Worm (Caenorhabditis elegans) whole organism, L4 larva: ENCODE measurements around the gene F10E9.12.

Source experiments
- aly-2 ChIP-seq: sonication (generic microtip); optimal IDR thresholded peaks from 2 replicates; lab custom pipeline; 2018; ENCODE audit warnings: missing biosample characterization, missing genetic modification characterization
- ceh-32 ChIP-seq: sonication (generic microtip); optimal IDR thresholded peaks from 2 replicates; lab custom pipeline; 2016; ENCODE audit warnings: mild to moderate bottlenecking, missing genetic modification characterization, missing compliant biosample characterization; ENCODE audit not compliant: poor library complexity
- ceh-82 ChIP-seq: sonication (generic microtip); optimal IDR thresholded peaks from 2 replicates; lab custom pipeline; 2017; ENCODE audit warnings: missing biosample characterization, missing genetic modification characterization
- daf-12 ChIP-seq: fragments of 150-350 bp; optimal IDR thresholded peaks from 2 replicates; lab custom pipeline; 2014; ENCODE audit warnings: missing biosample characterization, missing genetic modification reagents, missing genetic modification characterization
- lin-39 ChIP-seq: fragments of 150-350 bp; optimal IDR thresholded peaks from 2 replicates; lab custom pipeline; 2014; ENCODE audit warnings: missing biosample characterization, missing genetic modification reagents, missing genetic modification characterization
- lir-3 ChIP-seq: sonication (generic microtip); optimal IDR thresholded peaks from 2 replicates; lab custom pipeline; 2016; ENCODE audit warnings: mild to moderate bottlenecking, missing genetic modification characterization, missing compliant biosample characterization
- mep-1 ChIP-seq: fragments of 150-350 bp; sonication (generic microtip); optimal IDR thresholded peaks from 3 replicates; lab custom pipeline; 2014; ENCODE audit warnings: missing biosample characterization, missing genetic modification characterization
- mxl-3 ChIP-seq: fragments of 200-800 bp; sonication (Bioruptor generic); optimal IDR thresholded peaks from 2 replicates; lab custom pipeline; 2018; ENCODE audit warnings: mild to moderate bottlenecking, missing genetic modification characterization, missing compliant biosample characterization
- nhr-237 ChIP-seq: sonication (generic microtip); optimal IDR thresholded peaks from 2 replicates; lab custom pipeline; 2017; ENCODE audit warnings: missing biosample characterization, missing genetic modification characterization
- nhr-25 ChIP-seq: sonication (generic microtip); optimal IDR thresholded peaks from 2 replicates; lab custom pipeline; 2017; ENCODE audit warnings: missing genetic modification characterization, mild to moderate bottlenecking, missing compliant biosample characterization, antibody characterized with exemption, moderate library complexity, borderline replicate concordance; ENCODE audit not compliant: insufficient read depth
- snpc-4 ChIP-seq: fragments of 150-350 bp; optimal IDR thresholded peaks from 2 replicates; lab custom pipeline; 2014; ENCODE audit warnings: missing biosample characterization, missing genetic modification characterization

- TF ChIP-seq mxl-3 (GFP tag; lab: Kevin White, UChicago) (no peak), lir-3 (tag; lab: Kevin White, UChicago) (no peak), snpc-4 (tag; lab: Kevin White, UChicago) (no peak), ceh-82 (tag; lab: Kevin White, UChicago) (no peak), ceh-32 (tag; lab: Kevin White, UChicago) (no peak), aly-2 (tag; lab: Kevin White, UChicago) (no peak), nhr-237 (no peak), mep-1 (tag; lab: Kevin White, UChicago) (no peak), daf-12 (tag; lab: Kevin White, UChicago) (no peak), nhr-25 (tag; lab: Kevin White, UChicago) (no peak), lin-39 (no peak)
These were observed 37.5 kb upstream of the F10E9.12 start for ce11 chrIII:8286824-8287223.
